Fruit fly (Drosophila melanogaster) S2 (cell line): ENCODE measurements around the gene CG13689.

ENCODE experiments used
- CG8478 ChIP-seq: fragments of >200 bp; optimal IDR thresholded peaks from 2 replicates; lab custom pipeline; 2018
- CTCF ChIP-seq, 2 experiments: fragments of >200 bp; optimal IDR thresholded peaks; 2 replicates each; lab custom pipeline; 2018

DNA sequence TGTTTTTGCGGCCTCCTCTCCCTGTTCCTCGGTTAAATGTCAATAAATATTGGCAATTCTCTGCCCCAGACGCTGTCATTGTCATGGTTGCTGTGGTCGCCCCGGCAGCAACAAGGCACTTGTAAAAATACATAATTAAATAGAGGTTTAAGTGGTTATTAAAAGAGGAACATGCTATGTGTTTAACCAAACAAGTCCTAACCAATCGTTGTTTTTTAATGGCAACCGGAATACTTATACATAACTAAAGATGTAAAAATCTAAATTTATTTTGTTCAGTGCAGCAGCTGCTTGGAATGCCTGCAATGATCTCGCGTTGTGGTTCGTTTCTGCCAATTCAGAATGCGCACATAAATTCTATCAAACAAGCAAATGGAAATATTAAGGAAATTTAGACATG is 4.3 kb downstream of the CG13689 start:
- TF ChIP-seq CG8478 (no peak), CTCF (optimal IDR thresholded peaks at IDR 0.05; lab: Kevin White, UChicago) (no peak)
